Worm (Caenorhabditis elegans): ENCODE data around the gene lst-6.

Gene lst-6

DNA sequence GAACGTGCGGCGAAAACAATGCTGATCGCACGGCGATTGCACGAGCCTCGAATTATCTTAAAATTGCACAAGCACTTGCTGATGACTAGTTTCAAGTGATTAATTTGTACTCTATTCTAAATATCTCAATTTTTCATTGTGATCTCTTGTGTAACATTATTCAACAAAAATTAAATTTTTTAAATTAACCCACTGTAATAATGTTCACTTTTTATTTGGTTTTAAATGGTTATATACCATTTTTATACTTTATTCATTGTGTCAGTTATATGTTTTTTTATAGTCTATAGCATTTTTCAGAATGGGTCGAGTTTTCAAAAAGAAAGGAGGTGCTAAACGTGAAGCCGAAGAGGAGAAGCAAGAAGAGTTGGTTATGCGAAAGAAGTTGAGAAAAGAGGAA, 31.3 kb upstream of the lst-6 start, which contains the start of gene ZK1127.4:
Gene ZK1127.4 (plus strand): TSS at position 301 of the 400 bp plus-strand sequence.
- TF ChIP-seq alr-1 (tag; optimal IDR thresholded peaks at IDR 0.05; ENCODE audit: borderline replicate concordance) (no peak), aha-1 (tag; optimal IDR thresholded peaks at IDR 0.05) (no peak), xbp-1 (tag; optimal IDR thresholded peaks at IDR 0.05) (no peak), aly-2 (tag; optimal IDR thresholded peaks at IDR 0.05) (no peak), ztf-11 (tag; optimal IDR thresholded peaks at IDR 0.05) (no peak), rnt-1 (tag; optimal IDR thresholded peaks at IDR 0.05) (no peak), snu-23 (GFP tag; optimal IDR thresholded peaks at IDR 0.05) (no peak), ceh-63 (GFP tag; optimal IDR thresholded peaks at IDR 0.05) (no peak), nhr-47 (tag; optimal IDR thresholded peaks at IDR 0.05) (no peak)

DNA sequence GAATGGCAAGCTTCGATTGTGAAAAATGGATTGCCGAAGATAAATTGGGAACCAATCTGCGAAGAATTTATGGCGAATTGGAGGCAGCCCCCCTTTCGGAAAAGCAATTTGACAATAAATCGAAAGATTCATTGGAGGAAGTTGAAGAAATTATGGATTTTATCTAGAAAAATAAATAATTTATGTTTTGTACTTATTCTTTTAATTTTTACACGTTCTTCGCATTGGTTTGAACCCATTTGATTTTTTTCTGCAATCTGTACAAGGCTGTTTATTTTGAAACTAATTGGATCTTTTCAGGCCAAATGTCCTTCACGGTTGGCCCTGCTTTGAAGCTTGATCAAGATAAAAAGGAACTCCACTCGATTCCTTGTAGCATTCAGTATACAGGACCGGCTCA, 30.7 kb upstream of the lst-6 start, which contains the start of gene ZK1127.13:
Gene ZK1127.13 (plus strand): TSS at position 301 of the 400 bp plus-strand sequence.
- TF ChIP-seq nhr-237 (tag; optimal IDR thresholded peaks at IDR 0.05) = no peak
- no peak for TF ChIP-seq vab-15 (tag; optimal IDR thresholded peaks at IDR 0.05)
- TF ChIP-seq efl-1 (optimal IDR thresholded peaks at IDR 0.05) = no peak
- TF ChIP-seq efl-1 (GFP tag; optimal IDR thresholded peaks at IDR 0.05 in 1 of 2) = peak in 1 of 2 experiments; percentile 67

DNA sequence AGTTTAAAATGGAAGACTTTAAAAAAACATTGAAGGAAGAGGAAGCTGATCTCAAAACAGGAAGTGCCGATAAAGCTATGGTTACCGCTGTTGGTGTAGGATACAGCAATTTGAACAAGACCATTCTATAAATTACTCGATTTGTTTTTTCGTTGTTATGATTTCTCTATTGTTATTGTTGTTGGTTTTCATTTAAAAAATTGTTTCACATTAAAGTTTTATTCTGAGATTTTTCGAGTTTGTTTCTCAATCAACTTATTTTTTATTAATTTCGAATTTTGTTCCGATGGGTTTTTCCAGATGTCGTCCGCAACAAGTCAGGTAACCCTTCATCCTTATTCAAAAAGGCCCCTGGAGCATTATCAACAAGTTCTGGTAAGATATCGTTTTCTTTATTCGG, 29.5 kb upstream of the lst-6 start, which contains the start of gene ZK1127.12:
Gene ZK1127.12 (plus strand): TSS at position 301 of the 400 bp plus-strand sequence.
- TF ChIP-seq ceh-82 (tag; optimal IDR thresholded peaks at IDR 0.05) (no peak), unc-62 (GFP tag; optimal IDR thresholded peaks at IDR 0.05) (no peak), ets-5 (GFP tag; IDR thresholded peaks at IDR 0.05) (no peak), unc-30 (tag; optimal IDR thresholded peaks at IDR 0.05) (no peak), fkh-8 (tag; optimal IDR thresholded peaks at IDR 0.05) (no peak), F16B12.6 (tag; optimal IDR thresholded peaks at IDR 0.05) (no peak), skn-1 (tag; optimal IDR thresholded peaks at IDR 0.05) (no peak), ces-1 (GFP tag; optimal IDR thresholded peaks at IDR 0.05) (no peak)

DNA sequence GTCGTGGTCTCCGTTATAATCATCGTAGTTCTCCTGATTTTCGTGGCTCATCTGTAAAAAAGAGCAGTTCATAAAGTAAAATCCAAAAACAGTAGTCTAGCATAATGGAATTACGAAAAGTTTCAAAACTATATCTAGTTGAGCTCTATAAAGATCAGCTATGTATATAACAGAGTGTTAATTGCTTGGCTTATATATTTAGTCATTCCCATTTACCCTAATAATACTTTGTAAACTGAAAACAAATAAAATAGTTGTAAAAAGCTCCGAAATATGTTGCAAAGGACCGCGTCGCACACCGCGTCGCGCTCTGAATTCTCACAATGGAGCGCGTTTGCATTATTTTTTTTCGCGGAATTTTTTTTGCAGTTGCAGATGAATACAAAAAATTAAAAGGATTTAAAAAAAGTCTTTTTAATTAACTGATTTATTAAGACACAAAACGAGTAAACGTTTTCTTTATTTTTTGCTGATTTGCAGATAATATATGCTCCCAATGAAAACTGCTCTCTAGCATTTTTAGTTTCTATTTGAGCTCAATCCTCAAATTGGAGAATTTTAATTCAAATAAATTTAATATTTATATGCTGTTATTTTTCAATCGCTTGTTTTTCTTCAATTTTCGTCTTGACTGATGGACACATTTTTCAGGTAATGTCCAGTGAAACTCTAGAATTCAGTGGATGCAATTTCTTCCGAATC, 27.9 kb upstream of the lst-6 start, which contains the start of the genes tcer-1 and ZK1127.5:
Gene tcer-1 (minus strand): TSS at position 51 of the 702 bp plus-strand sequence.
Gene ZK1127.5 (plus strand): TSS at position 652 of the 702 bp plus-strand sequence.
- TF ChIP-seq lsy-2 (tag; optimal IDR thresholded peaks at IDR 0.05) (peak; percentile 60 to 83), jun-1 (tag; optimal IDR thresholded peaks at IDR 0.05) (no peak), nhr-77 (tag; optimal IDR thresholded peaks at IDR 0.05) (no peak), mep-1 (tag; optimal IDR thresholded peaks at IDR 0.05) (peak; percentile 78), nhr-90 (tag; optimal IDR thresholded peaks at IDR 0.05; ENCODE audit: poor library complexity) (peak; percentile 23), hpl-2 (GFP tag; optimal IDR thresholded peaks at IDR 0.05) (no peak), swsn-7 (tag; optimal IDR thresholded peaks at IDR 0.05) (peak; percentile 54), elt-2 (tag; optimal IDR thresholded peaks at IDR 0.05) (no peak), sptf-1 (tag; optimal IDR thresholded peaks at IDR 0.05) (no peak), tlp-1 (tag; optimal IDR thresholded peaks at IDR 0.05) (no peak), irx-1 (tag; optimal IDR thresholded peaks at IDR 0.05) (no peak), ceh-88 (GFP tag; IDR thresholded peaks at IDR 0.05) (no peak), sox-4 (tag; optimal IDR thresholded peaks at IDR 0.05) (no peak), nhr-237 (tag; optimal IDR thresholded peaks at IDR 0.05) (peak; percentile 1), ceh-82 (tag; optimal IDR thresholded peaks at IDR 0.05) (peak; percentile 26 to 70 (median 39)), blmp-1 (tag; optimal IDR thresholded peaks at IDR 0.05) (peak; percentile 57), aly-2 (tag; optimal IDR thresholded peaks at IDR 0.05) (no peak), lin-15B (tag; optimal IDR thresholded peaks at IDR 0.05) (peak; percentile 73), C16A3.4 (tag; optimal IDR thresholded peaks at IDR 0.05) (peak; percentile 66), isw-1 (GFP tag; IDR thresholded peaks at IDR 0.05) (no peak), fos-1 (tag; optimal IDR thresholded peaks at IDR 0.05) (no peak), fkh-10 (GFP tag; optimal IDR thresholded peaks at IDR 0.05) (no peak), C34B4.2 (tag; optimal IDR thresholded peaks at IDR 0.05) (no peak), nhr-11 (tag; optimal IDR thresholded peaks at IDR 0.05) (no peak), snu-23 (GFP tag; optimal IDR thresholded peaks at IDR 0.05) (peak; percentile 63), nhr-19 (GFP tag; conservative IDR thresholded peaks at IDR 0.05) (peak; percentile 24; the same call in 1 of the 2 replicates), mef-2 (tag; optimal IDR thresholded peaks at IDR 0.05) (no peak), aha-1 (tag; optimal IDR thresholded peaks at IDR 0.05) (no peak), ceh-63 (GFP tag; optimal IDR thresholded peaks at IDR 0.05) (no peak), lin-35 (GFP tag; optimal IDR thresholded peaks at IDR 0.05) (peak; percentile 58 to 82), xbp-1 (tag; optimal IDR thresholded peaks at IDR 0.05) (peak; percentile 42), mab-9 (GFP tag; IDR thresholded peaks at IDR 0.05) (no peak), unc-98 (GFP tag; IDR thresholded peaks at IDR 0.05) (no peak), ztf-11 (tag; optimal IDR thresholded peaks at IDR 0.05) (no peak)
